Fruit fly (Drosophila melanogaster): ENCODE data around the gene CG11586.

dm6 chr3L:4282627-4283026, 20.4 kb upstream of the CG11586 start, which contains the start of gene CG11583:
- TF ChIP-seq h (optimal IDR thresholded peaks at IDR 0.05) (no peak), NK7.1 (GFP tag; optimal IDR thresholded peaks at IDR 0.05) (no peak)

Data from whole organism, embryonic.